Worm (Caenorhabditis elegans) whole organism, L4 larva: ENCODE measurements around the gene erg-28.
A peak's percentile ranks its signal among the peaks of the same experiment; 100 is the strongest.

Experiments used
- F10B5.3 ChIP-seq: sonication (generic microtip); optimal IDR thresholded peaks from 2 replicates; lab custom pipeline; 2016; ENCODE audit warnings: mild to moderate bottlenecking, missing genetic modification characterization, missing compliant biosample characterization
- F44E2.7 ChIP-seq: fragments of 200-800 bp; sonication (Bioruptor generic); IDR thresholded peaks from 2 replicates; pipeline ENCODE4 v2.1.2; 2022; ENCODE audit warnings: missing genetic modification characterization, missing compliant biosample characterization
- R02D3.7 ChIP-seq: fragments of 150-350 bp; sonication (generic microtip); optimal IDR thresholded peaks from 3 replicates; lab custom pipeline; 2014; ENCODE audit warnings: missing biosample characterization, missing genetic modification characterization
- T20F7.1 ChIP-seq: fragments of 200-800 bp; sonication (Bioruptor generic); optimal IDR thresholded peaks from 2 replicates; lab custom pipeline; 2018; ENCODE audit warnings: mild to moderate bottlenecking, missing genetic modification characterization, missing compliant biosample characterization
- Y105C5A.15 ChIP-seq: fragments of 200-800 bp; sonication (Bioruptor generic); IDR thresholded peaks from 2 replicates; pipeline ENCODE4 v1.3.6; 2022; ENCODE audit warnings: missing genetic modification characterization, missing compliant biosample characterization
- Y48G9A.11 ChIP-seq: fragments of 200-800 bp; sonication (Bioruptor generic); IDR thresholded peaks from 2 replicates; pipeline ENCODE4 v1.3.6; 2022; ENCODE audit warnings: missing genetic modification reagents, missing genetic modification characterization, missing compliant biosample characterization
- aha-1 ChIP-seq: fragments of 150-350 bp; peaks from one replicate; lab custom pipeline; 2014; ENCODE audit warnings: missing biosample characterization, missing genetic modification characterization
- ama-1 ChIP-seq: fragments of 150-350 bp; optimal IDR thresholded peaks from 2 replicates; lab custom pipeline; 2014; ENCODE audit warnings: inconsistent platforms, mixed read lengths
- daf-8 ChIP-seq: fragments of 200-800 bp; sonication (Bioruptor generic); IDR thresholded peaks from 2 replicates; pipeline ENCODE4 v1.3.6; 2022; ENCODE audit warnings: missing genetic modification characterization, missing compliant biosample characterization
- dmd-9 ChIP-seq: fragments of 200-800 bp; sonication (Bioruptor generic); IDR thresholded peaks from 2 replicates; pipeline ENCODE4 v1.3.6; 2022; ENCODE audit warnings: missing genetic modification reagents, missing genetic modification characterization, missing compliant biosample characterization
- dpl-1 ChIP-seq: fragments of 150-350 bp; optimal IDR thresholded peaks from 2 replicates; lab custom pipeline; 2014; ENCODE audit warnings: missing biosample characterization, missing genetic modification reagents, missing genetic modification characterization
- duxl-1 ChIP-seq: sonication (generic microtip); optimal IDR thresholded peaks from 2 replicates; lab custom pipeline; 2016; ENCODE audit warnings: mild to moderate bottlenecking, missing genetic modification characterization, moderate library complexity, missing compliant biosample characterization; ENCODE audit not compliant: poor library complexity
- gei-8 ChIP-seq: fragments of 200-800 bp; sonication (Bioruptor generic); optimal IDR thresholded peaks from 2 replicates; lab custom pipeline; 2018; ENCODE audit warnings: mild to moderate bottlenecking, missing genetic modification characterization, missing compliant biosample characterization
- hif-1 ChIP-seq, 2 experiments: sonication (generic microtip); optimal IDR thresholded peaks; 2 replicates each; lab custom pipeline; 2016 to 2017; ENCODE audit warnings: missing compliant biosample characterization in 2 of 2, missing genetic modification characterization in 2 of 2, missing genetic modification reagents in 2 of 2, missing genotype in 2 of 2, mild to moderate bottlenecking in 1 of 2
- hlh-11 ChIP-seq: fragments of 200-800 bp; sonication (Bioruptor generic); optimal IDR thresholded peaks from 2 replicates; lab custom pipeline; 2018; ENCODE audit warnings: mild to moderate bottlenecking, missing genetic modification characterization, missing compliant biosample characterization
- lim-7 ChIP-seq: fragments of 200-800 bp; sonication (Bioruptor generic); IDR thresholded peaks from 2 replicates; pipeline ENCODE4 v1.3.6; 2022; ENCODE audit warnings: missing genetic modification characterization, missing compliant biosample characterization
- lin-39 ChIP-seq: fragments of 150-350 bp; optimal IDR thresholded peaks from 2 replicates; lab custom pipeline; 2014; ENCODE audit warnings: missing biosample characterization, missing genetic modification reagents, missing genetic modification characterization
- lsy-2 ChIP-seq, 2 experiments: fragments of 150-350 bp in 1 of 2; sonication (generic microtip) in 1 of 2; optimal IDR thresholded peaks; 2 replicates each; lab custom pipeline; 2014 to 2017; ENCODE audit warnings: missing biosample characterization in 2 of 2, missing genetic modification characterization in 2 of 2
- mdl-1 ChIP-seq, 2 experiments: fragments of 150-350 bp in 1 of 2; sonication (generic microtip) in 1 of 2; optimal IDR thresholded peaks; 2 replicates each; lab custom pipeline; 2014 to 2017; ENCODE audit warnings: missing biosample characterization in 2 of 2, missing genetic modification characterization in 2 of 2
- mdt-29 ChIP-seq: fragments of 200-800 bp; sonication (Bioruptor generic); IDR thresholded peaks from 2 replicates; pipeline ENCODE4 v1.3.6; 2022; ENCODE audit warnings: missing genetic modification reagents, missing genetic modification characterization, missing compliant biosample characterization
- mes-2 ChIP-seq: sonication (generic microtip); optimal IDR thresholded peaks from 2 replicates; lab custom pipeline; 2016; ENCODE audit warnings: missing genotype, mild to moderate bottlenecking, missing genetic modification characterization, missing compliant biosample characterization; ENCODE audit not compliant: poor library complexity, severe bottlenecking
- nhr-6 ChIP-seq: fragments of 150-350 bp; optimal IDR thresholded peaks from 2 replicates; lab custom pipeline; 2014; ENCODE audit warnings: missing biosample characterization, missing genetic modification characterization
- nhr-77 ChIP-seq: fragments of 150-350 bp; optimal IDR thresholded peaks from 2 replicates; lab custom pipeline; 2014; ENCODE audit warnings: missing biosample characterization, missing genetic modification characterization
- pha-4 ChIP-seq, 2 experiments: fragments of 150-350 bp in 1 of 2; fragments of 200-800 bp in 1 of 2; sonication (Bioruptor generic) in 1 of 2; IDR thresholded peaks in 1 of 2; optimal IDR thresholded peaks in 1 of 2; 2 replicates each; pipeline versions ENCODE4 v1.3.6 to Lab custom; 2014 to 2022; ENCODE audit warnings: missing genetic modification characterization in 2 of 2, missing genetic modification reagents in 2 of 2, missing biosample characterization in 1 of 2, missing compliant biosample characterization in 1 of 2
- php-3 ChIP-seq: fragments of 200-800 bp; sonication (Bioruptor generic); IDR thresholded peaks from 2 replicates; pipeline ENCODE4 v1.3.6; 2022; ENCODE audit warnings: missing genetic modification reagents, missing genetic modification characterization, missing compliant biosample characterization
- saeg-2 ChIP-seq: fragments of 200-800 bp; sonication (Bioruptor generic); IDR thresholded peaks from 2 replicates; pipeline ENCODE4 v1.3.6; 2022; ENCODE audit warnings: missing genetic modification reagents, missing genetic modification characterization, missing compliant biosample characterization
- unc-62 ChIP-seq, 3 experiments: fragments of 150-350 bp in 1 of 3; sonication (generic microtip); optimal IDR thresholded peaks in 2 of 3; peaks in 1 of 3; 1 replicate in 1 of 3; 2 replicates in 2 of 3; lab custom pipeline; 2014 to 2017; ENCODE audit warnings: missing biosample characterization in 3 of 3, missing genetic modification characterization in 3 of 3, missing genetic modification reagents in 3 of 3, missing genotype in 1 of 3
- vab-7 ChIP-seq: fragments of 200-800 bp; sonication (Bioruptor generic); IDR thresholded peaks from 2 replicates; pipeline ENCODE4 v1.3.6; 2022; ENCODE audit warnings: missing genetic modification reagents, missing genetic modification characterization, missing compliant biosample characterization
- zip-11 ChIP-seq: fragments of 200-800 bp; sonication (Bioruptor generic); IDR thresholded peaks from 2 replicates; pipeline ENCODE4 v1.3.6; 2022; ENCODE audit warnings: missing genetic modification characterization, missing compliant biosample characterization
- ztf-11 ChIP-seq: fragments of 150-350 bp; optimal IDR thresholded peaks from 2 replicates; lab custom pipeline; 2014; ENCODE audit warnings: missing biosample characterization, missing genetic modification characterization

The erg-28 gene

ce11 chrV:12607113-12607512 is at the start of gene erg-28:
erg-28 (plus strand) TSS chrV:12607413.
- TF ChIP-seq mdt-29 (GFP tag; lab: Robert Waterston, UW), result no peak
- TF ChIP-seq nhr-77 (tag; lab: Kevin White, UChicago), result no peak
- TF ChIP-seq php-3, result no peak
- TF ChIP-seq ztf-11 (tag; lab: Kevin White, UChicago), result no peak

ce11 chrV:12560328-12560782 is 46.9 kb upstream of the erg-28 start, which contains the start of gene sel-1:
sel-1 (plus strand) TSS chrV:12560732.
- TF ChIP-seq mdl-1 (tag; optimal IDR thresholded peaks at IDR 0.05; lab: Kevin White, UChicago), result no peak
- TF ChIP-seq R02D3.7 (tag; lab: Kevin White, UChicago), result peak; percentile 26
- no peak for TF ChIP-seq saeg-2 (GFP tag; lab: Robert Waterston, UW)
- peak; percentile 48 for TF ChIP-seq mes-2 (tag; lab: Kevin White, UChicago)
- TF ChIP-seq nhr-6 (tag; lab: Kevin White, UChicago), result peak; percentile 30
- peak in 1 of 2 experiments; percentile 21 for TF ChIP-seq lsy-2 (tag; optimal IDR thresholded peaks at IDR 0.05; lab: Kevin White, UChicago)
- TF ChIP-seq T20F7.1 (GFP tag; lab: Kevin White, UChicago), result peak; percentile 95
- TF ChIP-seq aha-1 (tag; lab: Kevin White, UChicago), result peak; percentile 15
- TF ChIP-seq Y48G9A.11 (GFP tag; lab: Robert Waterston, UW), result peak; percentile 94
- peak; percentile 8 for TF ChIP-seq dpl-1 (GFP tag; lab: Kevin White, UChicago)

ce11 chrV:12563187-12563586 is 44.0 kb upstream of the erg-28 start, which contains the start of gene mrps-5:
mrps-5 (plus strand) TSS chrV:12563487.
- TF ChIP-seq T20F7.1 (GFP tag; lab: Kevin White, UChicago) (peak; percentile 19), Y105C5A.15 (GFP tag; lab: Robert Waterston, UW) (0 out of 2 replicates have a peak, but pooled peaks have one; percentile 8), dmd-9 (no peak), gei-8 (GFP tag; lab: Kevin White, UChicago) (no peak)
- TF ChIP-seq, all 104 proteins: peak for 2

ce11 chrV:12564902-12565301 is 42.3 kb upstream of the erg-28 start:
- no peak for TF ChIP-seq hif-1 (tag; optimal IDR thresholded peaks at IDR 0.05; lab: Kevin White, UChicago)
- TF ChIP-seq ama-1 (lab: Kevin White, UChicago), result no peak
- no peak for TF ChIP-seq F44E2.7 (GFP tag; lab: Robert Waterston, UW)
- TF ChIP-seq hlh-11 (tag; lab: Kevin White, UChicago), result no peak
- no peak for TF ChIP-seq daf-8 (GFP tag; lab: Robert Waterston, UW)
- TF ChIP-seq lim-7 (GFP tag; lab: Robert Waterston, UW), result no peak
- TF ChIP-seq lin-39 (tag; lab: Kevin White, UChicago), result no peak
- TF ChIP-seq pha-4 (GFP tag; IDR thresholded peaks at IDR 0.05; lab: Robert Waterston, UW), result no peak
- no peak for TF ChIP-seq pha-4 (tag; optimal IDR thresholded peaks at IDR 0.05; lab: Kevin White, UChicago)

ce11 chrV:12567312-12567711 is 39.9 kb upstream of the erg-28 start:
- no peak for TF ChIP-seq aha-1 (tag; lab: Kevin White, UChicago)
- TF ChIP-seq F10B5.3 (tag; lab: Kevin White, UChicago), result no peak
- peak in 1 of 2 experiments; percentile 97 for TF ChIP-seq unc-62 (GFP tag; optimal IDR thresholded peaks at IDR 0.05 in 1 of 2; lab: Kevin White, UChicago)
- no peak for TF ChIP-seq unc-62 (tag; optimal IDR thresholded peaks at IDR 0.05; lab: Kevin White, UChicago)
- TF ChIP-seq, all 104 proteins: peak for 1

ce11 chrV:12567850-12568249 is 39.4 kb upstream of the erg-28 start, which contains the start of gene E02A10.4:
E02A10.4 (minus strand) TSS chrV:12567950.
- TF ChIP-seq zip-11 (no peak), duxl-1 (tag; lab: Kevin White, UChicago) (no peak), vab-7 (no peak), Y48G9A.11 (GFP tag; lab: Robert Waterston, UW) (no peak)
